Worm (Caenorhabditis elegans): Measurements from ENCODE around the gene bed-2.

DNA sequence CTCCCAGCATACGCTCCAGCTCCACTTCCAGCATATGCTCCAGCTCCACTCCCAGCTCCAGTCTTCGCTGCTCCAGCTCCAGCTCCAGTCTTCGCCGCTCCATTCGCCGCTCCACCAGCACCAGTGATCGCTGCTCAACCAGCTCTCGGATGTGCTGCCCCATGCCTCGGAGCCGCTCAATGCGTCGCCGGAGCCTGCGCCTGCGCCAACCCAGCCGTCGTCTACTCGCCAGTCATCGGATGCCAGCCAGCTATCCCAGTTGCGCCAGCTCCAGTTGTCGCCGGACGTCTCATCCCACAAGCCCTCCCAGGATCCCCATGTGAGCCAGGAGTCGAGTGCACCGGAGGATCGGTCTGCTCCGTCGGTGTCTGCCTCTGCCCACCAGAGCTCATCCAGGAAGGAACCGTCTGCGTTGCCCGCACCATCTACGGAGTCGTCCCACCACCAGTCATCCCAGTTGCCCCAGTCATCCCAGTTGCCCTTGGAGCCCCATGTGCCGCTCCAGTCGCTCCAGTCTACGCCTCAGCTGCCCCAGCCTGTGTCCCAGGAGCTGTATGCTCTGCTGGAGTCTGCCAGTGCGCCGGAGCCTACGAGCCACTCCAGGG, 43.0 kb downstream of the bed-2 start:
- TF ChIP-seq ceh-43 (GFP tag; optimal IDR thresholded peaks at IDR 0.05) (no peak), ztf-11 (tag; optimal IDR thresholded peaks at IDR 0.05) (no peak), unc-62 (GFP tag; optimal IDR thresholded peaks at IDR 0.05) (no peak), mep-1 (tag; optimal IDR thresholded peaks at IDR 0.05) (no peak), lsy-2 (tag; optimal IDR thresholded peaks at IDR 0.05) (no peak), pha-4 (tag; optimal IDR thresholded peaks at IDR 0.05) (no peak), lin-32 (GFP tag; optimal IDR thresholded peaks at IDR 0.05) (no peak), snpc-4 (tag; optimal IDR thresholded peaks at IDR 0.05) (no peak), unc-39 (tag; optimal IDR thresholded peaks at IDR 0.05) (no peak), blmp-1 (tag; optimal IDR thresholded peaks at IDR 0.05) (no peak)
